Worm (Caenorhabditis elegans) whole organism, L4/young adult: ENCODE data around the gene rbc-1.

Source experiments
- dao-5 ChIP-seq: sonication (generic microtip); optimal IDR thresholded peaks from 2 replicates; lab custom pipeline; 2016; ENCODE audit warnings: missing genotype, missing genetic modification characterization, moderate library complexity, missing compliant biosample characterization
- him-1 ChIP-seq: sonication (generic microtip); optimal IDR thresholded peaks from 2 replicates; lab custom pipeline; 2016; ENCODE audit warnings: missing genotype, missing genetic modification reagents, missing genetic modification characterization, missing compliant biosample characterization

ce11 chrX:14575920-14576319 lies 35.3 kb upstream of the rbc-1 start:
- TF ChIP-seq him-1 (tag; lab: Kevin White, UChicago) = no peak
- no peak for TF ChIP-seq dao-5 (tag; lab: Kevin White, UChicago)
